Worm (Caenorhabditis elegans) whole organism, mixed stage, embryonic: ENCODE results near the gene F08G12.5.

ENCODE experiments used
- ceh-83 ChIP-seq: fragments of 200-800 bp; sonication (Bioruptor generic); optimal IDR thresholded peaks from 2 replicates; lab custom pipeline; 2018; ENCODE audit warnings: mild to moderate bottlenecking, missing genetic modification characterization, missing compliant biosample characterization
- cnd-1 ChIP-seq: fragments of 200-800 bp; sonication (Bioruptor generic); optimal IDR thresholded peaks from 2 replicates; lab custom pipeline; 2018; ENCODE audit warnings: mild to moderate bottlenecking, missing genetic modification characterization, missing compliant biosample characterization
- elt-3 ChIP-seq: fragments of 150-350 bp; optimal IDR thresholded peaks from 2 replicates; lab custom pipeline; 2014; ENCODE audit warnings: missing biosample characterization, missing genetic modification characterization
- lin-32 ChIP-seq: fragments of 200-800 bp; sonication (Bioruptor generic); optimal IDR thresholded peaks from 2 replicates; lab custom pipeline; 2018; ENCODE audit warnings: mild to moderate bottlenecking, missing genetic modification characterization, missing compliant biosample characterization
- lsy-2 ChIP-seq: fragments of 150-350 bp; optimal IDR thresholded peaks from 2 replicates; lab custom pipeline; 2014; ENCODE audit warnings: missing biosample characterization, missing genetic modification characterization
- mls-2 ChIP-seq: sonication (generic microtip); optimal IDR thresholded peaks from 2 replicates; lab custom pipeline; 2016; ENCODE audit warnings: mild to moderate bottlenecking, missing genetic modification characterization, moderate library complexity, missing compliant biosample characterization
- nhr-28 ChIP-seq: fragments of 150-350 bp; optimal IDR thresholded peaks from 2 replicates; lab custom pipeline; 2014; ENCODE audit warnings: missing biosample characterization, missing genetic modification characterization
- pha-4 ChIP-seq: fragments of 150-350 bp; optimal IDR thresholded peaks from 2 replicates; lab custom pipeline; 2018; ENCODE audit warnings: missing biosample characterization, missing genetic modification reagents, missing genetic modification characterization
- snpc-4 ChIP-seq: fragments of 150-350 bp; optimal IDR thresholded peaks from 2 replicates; lab custom pipeline; 2014; ENCODE audit warnings: missing biosample characterization, missing genetic modification characterization
- tbx-8 ChIP-seq: fragments of 200-800 bp; sonication (Bioruptor generic); optimal IDR thresholded peaks from 2 replicates; lab custom pipeline; 2018; ENCODE audit warnings: mild to moderate bottlenecking, missing genetic modification characterization, moderate library complexity, missing compliant biosample characterization
- unc-39 ChIP-seq: fragments of 150-350 bp; optimal IDR thresholded peaks from 2 replicates; lab custom pipeline; 2014; ENCODE audit warnings: missing biosample characterization, missing genetic modification characterization
- unc-62 ChIP-seq: fragments of 150-350 bp; optimal IDR thresholded peaks from 2 replicates; lab custom pipeline; 2014; ENCODE audit warnings: missing biosample characterization, missing genetic modification reagents, missing genetic modification characterization
- ztf-11 ChIP-seq: fragments of 150-350 bp; optimal IDR thresholded peaks from 2 replicates; lab custom pipeline; 2014; ENCODE audit warnings: missing biosample characterization, missing genetic modification characterization

DNA sequence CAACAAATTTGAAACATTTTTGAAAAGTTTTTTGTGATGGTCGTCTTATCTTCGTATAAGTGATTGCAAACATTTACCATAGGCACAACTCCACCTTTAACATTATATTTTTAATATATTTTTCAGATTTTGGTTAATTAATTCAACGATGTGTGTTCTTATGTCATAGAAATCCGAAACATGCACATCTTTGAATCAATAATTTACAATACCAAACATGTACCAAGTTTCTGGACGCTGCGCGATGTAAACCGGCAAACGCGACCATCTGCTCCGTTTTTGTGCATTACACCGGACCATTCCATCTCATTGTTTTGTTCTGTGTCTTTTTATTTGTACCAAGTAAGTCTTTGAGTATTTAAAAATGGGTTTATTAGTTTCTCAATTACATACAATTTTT, 47.4 kb upstream of the F08G12.5 start, which contains the start of gene pgp-4:
- TF ChIP-seq pha-4 (tag; lab: Kevin White, UChicago) (no peak), snpc-4 (tag; lab: Kevin White, UChicago) (no peak), unc-62 (GFP tag; lab: Kevin White, UChicago) (no peak), mls-2 (no peak), ztf-11 (tag; lab: Kevin White, UChicago) (no peak), nhr-28 (tag; lab: Kevin White, UChicago) (no peak), tbx-8 (GFP tag; lab: Kevin White, UChicago) (no peak), ceh-83 (no peak), lsy-2 (no peak), elt-3 (tag; lab: Kevin White, UChicago) (no peak), lin-32 (GFP tag; lab: Kevin White, UChicago) (no peak), cnd-1 (no peak), unc-39 (no peak)
